Fruit fly (Drosophila melanogaster): ENCODE measurements around the gene cdi.

- no peak for TF ChIP-seq Snoo (tag; optimal IDR thresholded peaks at IDR 0.05)
- peak; percentile 20 for TF ChIP-seq EcR (GFP tag; optimal IDR thresholded peaks at IDR 0.05)
- TF ChIP-seq CG10348 (GFP tag; IDR thresholded peaks at IDR 0.05) = no peak
- no peak for TF ChIP-seq gl (tag; optimal IDR thresholded peaks at IDR 0.05)
- TF ChIP-seq CG12605 (GFP tag; IDR thresholded peaks at IDR 0.05) = no peak; the same call in 1 of the 2 replicates
- no peak for TF ChIP-seq D1 (tag; optimal IDR thresholded peaks at IDR 0.05)
- no peak for TF ChIP-seq CG14655 (GFP tag; optimal IDR thresholded peaks at IDR 0.05)
- no peak for TF ChIP-seq CG9948 (tag; optimal IDR thresholded peaks at IDR 0.05)
Measured at dm6 chr3R:19017318-19018043, 76.6 kb downstream of the cdi start.

Measured in whole organism, pupa.